Worm (Caenorhabditis elegans) whole organism, mixed stage, embryonic: ENCODE results near the gene C01C4.3.

Experiments used
- elt-3 ChIP-seq: fragments of 150-350 bp; optimal IDR thresholded peaks from 2 replicates; lab custom pipeline; 2014; ENCODE audit warnings: missing biosample characterization, missing genetic modification characterization
- hlh-1 ChIP-seq: fragments of 150-350 bp; optimal IDR thresholded peaks from 2 replicates; lab custom pipeline; 2014; ENCODE audit warnings: missing biosample characterization, missing genetic modification reagents, missing genetic modification characterization
- lin-13 ChIP-seq: fragments of 150-350 bp; optimal IDR thresholded peaks from 2 replicates; lab custom pipeline; 2014; ENCODE audit warnings: missing biosample characterization, missing genetic modification characterization
- lsy-2 ChIP-seq: fragments of 150-350 bp; optimal IDR thresholded peaks from 2 replicates; lab custom pipeline; 2014; ENCODE audit warnings: missing biosample characterization, missing genetic modification characterization
- nhr-12 ChIP-seq: fragments of 150-350 bp; optimal IDR thresholded peaks from 2 replicates; lab custom pipeline; 2014; ENCODE audit warnings: missing biosample characterization, missing genetic modification characterization
- nhr-2 ChIP-seq: fragments of 150-350 bp; optimal IDR thresholded peaks from 2 replicates; lab custom pipeline; 2014; ENCODE audit warnings: missing biosample characterization, missing genetic modification characterization
- nhr-28 ChIP-seq: fragments of 150-350 bp; optimal IDR thresholded peaks from 2 replicates; lab custom pipeline; 2014; ENCODE audit warnings: missing biosample characterization, missing genetic modification characterization
- nhr-76 ChIP-seq: sonication (generic microtip); optimal IDR thresholded peaks from 2 replicates; lab custom pipeline; 2017; ENCODE audit warnings: missing biosample characterization, missing genetic modification characterization
- snpc-4 ChIP-seq: fragments of 150-350 bp; optimal IDR thresholded peaks from 2 replicates; lab custom pipeline; 2014; ENCODE audit warnings: missing biosample characterization, missing genetic modification characterization
- unc-62 ChIP-seq: fragments of 150-350 bp; optimal IDR thresholded peaks from 2 replicates; lab custom pipeline; 2014; ENCODE audit warnings: missing biosample characterization, missing genetic modification reagents, missing genetic modification characterization

ce11 chrX:3727274-3727673 is 30.6 kb downstream of the C01C4.3 start, which contains the start of gene nlp-1:
- TF ChIP-seq lsy-2 (tag; lab: Kevin White, UChicago) (no peak), nhr-28 (tag; lab: Kevin White, UChicago) (no peak), nhr-12 (tag; lab: Kevin White, UChicago) (no peak), nhr-76 (no peak), hlh-1 (tag; lab: Kevin White, UChicago) (no peak), snpc-4 (no peak), lin-13 (no peak), unc-62 (GFP tag; lab: Kevin White, UChicago) (no peak), nhr-2 (tag; lab: Kevin White, UChicago) (no peak), elt-3 (tag; lab: Kevin White, UChicago) (no peak)
